Worm (Caenorhabditis elegans) whole organism, young adult: Measurements from ENCODE around the gene Y40C5A.4.
"Not testable (repeated sequence)": the region's sequence is repeated elsewhere in the genome, so short reads cannot be mapped to it uniquely, and the experiment has no call there.

Experiments used
- C17E4.6 ChIP-seq: fragments of 200-800 bp; sonication (Bioruptor generic); IDR thresholded peaks from 2 replicates; pipeline ENCODE4 v1.3.6; 2022; ENCODE audit warnings: missing genetic modification reagents, missing genetic modification characterization, missing compliant biosample characterization
- F10E7.11 ChIP-seq: sonication (generic microtip); optimal IDR thresholded peaks from 2 replicates; lab custom pipeline; 2017; ENCODE audit warnings: mild to moderate bottlenecking, missing genetic modification characterization, moderate library complexity, missing compliant biosample characterization
- F57A8.1 ChIP-seq: fragments of 200-800 bp; sonication (Bioruptor generic); optimal IDR thresholded peaks from 2 replicates; lab custom pipeline; 2018; ENCODE audit warnings: mild to moderate bottlenecking, missing genetic modification characterization, moderate library complexity, missing compliant biosample characterization
- T07F8.4 ChIP-seq: sonication (generic microtip); optimal IDR thresholded peaks from 2 replicates; lab custom pipeline; 2016; ENCODE audit warnings: mild to moderate bottlenecking, missing genetic modification characterization, moderate library complexity, missing compliant biosample characterization
- Y53F4B.3 ChIP-seq: fragments of 200-800 bp; sonication (Bioruptor generic); IDR thresholded peaks from 2 replicates; pipeline ENCODE4 v1.3.6; 2022; ENCODE audit warnings: missing genetic modification reagents, missing genetic modification characterization, missing compliant biosample characterization
- Y53G8AR.9 ChIP-seq: fragments of 200-800 bp; sonication (Bioruptor generic); conservative IDR thresholded peaks from 2 replicates; pipeline ENCODE4 v1.3.6; 2022; ENCODE audit warnings: missing genetic modification reagents, missing genetic modification characterization, missing compliant biosample characterization
- Y56A3A.18 ChIP-seq: fragments of 200-800 bp; sonication (Bioruptor generic); IDR thresholded peaks from 2 replicates; pipeline ENCODE4 v1.3.6; 2022; ENCODE audit warnings: missing genetic modification reagents, missing genetic modification characterization, missing compliant biosample characterization
- Y79H2A.3 ChIP-seq: fragments of 200-800 bp; sonication (Bioruptor generic); conservative IDR thresholded peaks from 2 replicates; pipeline ENCODE4 v1.3.6; 2022; ENCODE audit warnings: missing genetic modification reagents, missing genetic modification characterization, missing compliant biosample characterization
- Y95B8A.8 ChIP-seq: fragments of 200-800 bp; sonication (Bioruptor generic); IDR thresholded peaks from 2 replicates; pipeline ENCODE4 v1.3.6; 2022; ENCODE audit warnings: missing genetic modification reagents, missing genetic modification characterization, missing compliant biosample characterization
- attf-5 ChIP-seq: fragments of 200-800 bp; sonication (Bioruptor generic); optimal IDR thresholded peaks from 2 replicates; lab custom pipeline; 2018; ENCODE audit warnings: mild to moderate bottlenecking, missing genetic modification characterization, missing compliant biosample characterization
- bed-1 ChIP-seq: fragments of 200-800 bp; sonication (Bioruptor generic); IDR thresholded peaks from 2 replicates; pipeline ENCODE4 v1.3.6; 2022; ENCODE audit warnings: missing genetic modification reagents, missing genetic modification characterization, missing compliant biosample characterization
- bed-2 ChIP-seq: fragments of 200-800 bp; sonication (Bioruptor generic); IDR thresholded peaks from 2 replicates; pipeline ENCODE4 v1.3.6; 2022; ENCODE audit warnings: missing genetic modification reagents, missing genetic modification characterization, missing compliant biosample characterization
- cebp-2 ChIP-seq: fragments of 200-800 bp; sonication (Bioruptor generic); IDR thresholded peaks from 2 replicates; pipeline ENCODE4 v1.3.6; 2022; ENCODE audit warnings: missing genetic modification characterization, missing compliant biosample characterization
- ceh-58 ChIP-seq: fragments of 200-800 bp; sonication (Bioruptor generic); IDR thresholded peaks from 2 replicates; pipeline ENCODE4 v1.3.6; 2022; ENCODE audit warnings: missing genetic modification characterization, missing compliant biosample characterization
- chd-7 ChIP-seq: sonication (generic microtip); optimal IDR thresholded peaks from 2 replicates; lab custom pipeline; 2016; ENCODE audit warnings: mild to moderate bottlenecking, missing genetic modification characterization, moderate library complexity, missing compliant biosample characterization
- hlh-12 ChIP-seq: sonication (generic microtip); optimal IDR thresholded peaks from 2 replicates; lab custom pipeline; 2016; ENCODE audit warnings: missing genetic modification characterization, missing compliant biosample characterization
- lin-35 ChIP-seq, 3 experiments: fragments of 150-350 bp in 2 of 3; sonication (generic microtip) in 1 of 3; optimal IDR thresholded peaks; 2 replicates each; lab custom pipeline; 2014 to 2018; ENCODE audit warnings: missing biosample characterization in 3 of 3, missing genetic modification characterization in 3 of 3, missing genetic modification reagents in 3 of 3
- lir-1 ChIP-seq: fragments of 200-800 bp; sonication (Bioruptor generic); conservative IDR thresholded peaks from 2 replicates; pipeline ENCODE4 v1.3.6; 2022; ENCODE audit warnings: missing genetic modification reagents, missing genetic modification characterization, missing compliant biosample characterization
- madf-10 ChIP-seq: sonication (generic microtip); optimal IDR thresholded peaks from 2 replicates; lab custom pipeline; 2016; ENCODE audit warnings: mild to moderate bottlenecking, missing genetic modification characterization, missing compliant biosample characterization
- madf-6 ChIP-seq: fragments of 200-800 bp; sonication (Bioruptor generic); IDR thresholded peaks from 2 replicates; pipeline ENCODE4 v1.3.6; 2022; ENCODE audit warnings: missing genetic modification reagents, missing genetic modification characterization, missing compliant biosample characterization
- nfya-1 ChIP-seq: sonication (generic microtip); optimal IDR thresholded peaks from 2 replicates; lab custom pipeline; 2017; ENCODE audit warnings: antibody characterized with exemption, missing compliant biosample characterization, missing genetic modification characterization, borderline replicate concordance; ENCODE audit not compliant: insufficient read depth
- nfya-2 ChIP-seq: fragments of 200-800 bp; sonication (Bioruptor generic); IDR thresholded peaks from 2 replicates; pipeline ENCODE4 v1.3.6; 2022; ENCODE audit warnings: missing genetic modification reagents, missing genetic modification characterization, missing compliant biosample characterization
- nfyb-1 ChIP-seq: fragments of 200-800 bp; sonication (Bioruptor generic); IDR thresholded peaks from 2 replicates; pipeline ENCODE4 v1.3.6; 2022; ENCODE audit warnings: missing genetic modification reagents, missing genetic modification characterization, missing compliant biosample characterization
- nhr-120 ChIP-seq: fragments of 200-800 bp; sonication (Bioruptor generic); IDR thresholded peaks from 2 replicates; pipeline ENCODE4 v1.3.6; 2022; ENCODE audit warnings: missing genetic modification characterization, missing compliant biosample characterization
- nhr-27 ChIP-seq: fragments of 200-800 bp; sonication (Bioruptor generic); optimal IDR thresholded peaks from 2 replicates; lab custom pipeline; 2018; ENCODE audit warnings: mild to moderate bottlenecking, missing genetic modification characterization, moderate library complexity, missing compliant biosample characterization
- repo-1 ChIP-seq: sonication (generic microtip); optimal IDR thresholded peaks from 2 replicates; lab custom pipeline; 2017; ENCODE audit warnings: mild to moderate bottlenecking, missing genetic modification characterization, missing compliant biosample characterization
- rpc-1 ChIP-seq, 2 experiments: fragments of 150-350 bp in 1 of 2; sonication (generic microtip) in 1 of 2; optimal IDR thresholded peaks; 2 replicates each; lab custom pipeline; 2014 to 2018; ENCODE audit warnings: missing biosample characterization in 1 of 2, missing genetic modification characterization in 1 of 2, missing genetic modification reagents in 1 of 2, missing genotype in 1 of 2
- sea-2 ChIP-seq: fragments of 200-800 bp; sonication (Bioruptor generic); IDR thresholded peaks from 2 replicates; pipeline ENCODE4 v1.3.6; 2022; ENCODE audit warnings: missing genetic modification characterization, missing compliant biosample characterization
- snpc-1.3 ChIP-seq: sonication (generic microtip); optimal IDR thresholded peaks from 2 replicates; lab custom pipeline; 2017; ENCODE audit warnings: missing genetic modification characterization, mild to moderate bottlenecking, missing compliant biosample characterization, antibody characterized with exemption, moderate library complexity, missing genotype, missing genetic modification reagents; ENCODE audit not compliant: insufficient read depth
- snpc-3.4 ChIP-seq: sonication (generic microtip); optimal IDR thresholded peaks from 2 replicates; lab custom pipeline; 2017; ENCODE audit warnings: missing genetic modification characterization, mild to moderate bottlenecking, missing compliant biosample characterization, antibody characterized with exemption, moderate library complexity, missing genotype, missing genetic modification reagents
- tbp1 ChIP-seq: fragments of 200-800 bp; sonication (Bioruptor generic); optimal IDR thresholded peaks from 2 replicates; lab custom pipeline; 2018; ENCODE audit warnings: mild to moderate bottlenecking, missing genetic modification characterization, missing compliant biosample characterization
- tbx-9 ChIP-seq: sonication (generic microtip); optimal IDR thresholded peaks from 2 replicates; lab custom pipeline; 2016; ENCODE audit warnings: borderline replicate concordance, missing genetic modification characterization, inconsistent platforms, missing compliant biosample characterization
- xnd-1 ChIP-seq: sonication (generic microtip); optimal IDR thresholded peaks from 2 replicates; lab custom pipeline; 2016; ENCODE audit warnings: missing genotype, missing genetic modification reagents, missing genetic modification characterization, missing compliant biosample characterization
- zfh-2 ChIP-seq: fragments of 200-800 bp; sonication (Bioruptor generic); conservative IDR thresholded peaks from 2 replicates; pipeline ENCODE4 v1.3.6; 2022; ENCODE audit warnings: missing genetic modification reagents, missing genetic modification characterization, missing compliant biosample characterization
- ztf-18 ChIP-seq: sonication (generic microtip); optimal IDR thresholded peaks from 2 replicates; lab custom pipeline; 2016; ENCODE audit warnings: missing genotype, mild to moderate bottlenecking, missing genetic modification characterization, missing compliant biosample characterization
- ztf-26 ChIP-seq: sonication (generic microtip); optimal IDR thresholded peaks from 2 replicates; lab custom pipeline; 2017; ENCODE audit warnings: missing genetic modification characterization, missing compliant biosample characterization
- ztf-3 ChIP-seq: fragments of 200-800 bp; sonication (Bioruptor generic); optimal IDR thresholded peaks from 2 replicates; lab custom pipeline; 2018; ENCODE audit warnings: mild to moderate bottlenecking, missing genetic modification characterization, missing compliant biosample characterization

Y40C5A.4 gene

DNA sequence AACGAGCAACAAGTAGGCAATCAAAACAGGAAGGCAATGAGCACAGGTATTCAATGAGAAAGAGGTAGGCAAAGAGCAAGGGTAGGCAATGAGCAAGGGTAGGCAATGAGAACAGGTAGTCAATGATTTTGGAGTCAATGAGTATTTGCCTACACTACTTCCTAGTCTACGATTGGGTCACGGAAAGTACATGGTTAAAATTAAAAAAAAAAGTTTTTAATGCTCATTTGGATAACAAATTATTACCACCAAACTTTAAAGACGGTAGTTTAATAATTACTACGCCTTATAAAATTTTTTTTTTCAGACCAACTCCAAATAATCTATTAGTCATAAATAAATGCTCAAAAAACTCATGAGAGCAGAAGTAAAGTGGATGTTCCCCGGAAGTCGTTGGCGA, 16.8 kb upstream of the Y40C5A.4 start, which contains the start of gene ptp-8:
ptp-8 (plus strand) TSS at position 301 of the 400 bp plus-strand sequence.
- TF ChIP-seq nfya-2 (GFP tag; lab: Robert Waterston, UW): no peak
- TF ChIP-seq attf-5 (GFP tag; lab: Kevin White, UChicago): no peak
- no peak for TF ChIP-seq ztf-26 (tag; lab: Kevin White, UChicago)
- no peak for TF ChIP-seq tbx-9 (tag; lab: Kevin White, UChicago)
- no peak for TF ChIP-seq C17E4.6 (GFP tag; lab: Robert Waterston, UW)
- TF ChIP-seq Y95B8A.8: no peak
- TF ChIP-seq snpc-1.3 (tag; lab: Kevin White, UChicago): no peak
- no peak for TF ChIP-seq sea-2 (GFP tag; lab: Robert Waterston, UW)
- TF ChIP-seq nhr-120 (GFP tag; lab: Robert Waterston, UW): no peak
- TF ChIP-seq repo-1 (tag; lab: Kevin White, UChicago): no peak
- no peak for TF ChIP-seq ceh-58 (GFP tag; lab: Robert Waterston, UW)
- no peak for TF ChIP-seq Y53F4B.3 (GFP tag; lab: Robert Waterston, UW)
- TF ChIP-seq lin-35 (GFP tag; optimal IDR thresholded peaks at IDR 0.05; lab: Kevin White, UChicago): no peak
- TF ChIP-seq rpc-1 (optimal IDR thresholded peaks at IDR 0.05; lab: Kevin White, UChicago): no peak
- TF ChIP-seq rpc-1 (tag; optimal IDR thresholded peaks at IDR 0.05; lab: Kevin White, UChicago): no peak
- no peak for TF ChIP-seq madf-10 (tag; lab: Kevin White, UChicago)
- no peak for TF ChIP-seq hlh-12 (tag; lab: Kevin White, UChicago)

ce11 chrIV:7376511-7376910, 11.6 kb upstream of the Y40C5A.4 start, which contains the start of gene T12B3.2:
Gene T12B3.2 (plus strand): TSS chrIV:7376811.
- TF ChIP-seq lir-1 (no peak), chd-7 (no peak), F10E7.11 (tag; lab: Kevin White, UChicago) (no peak), cebp-2 (no peak), bed-2 (GFP tag; lab: Robert Waterston, UW) (no peak), sea-2 (GFP tag; lab: Robert Waterston, UW) (no peak), snpc-3.4 (no peak), xnd-1 (tag; lab: Kevin White, UChicago) (no peak), madf-10 (tag; lab: Kevin White, UChicago) (no peak), hlh-12 (tag; lab: Kevin White, UChicago) (no peak), Y53G8AR.9 (no peak), lin-35 (GFP tag; optimal IDR thresholded peaks at IDR 0.05; lab: Kevin White, UChicago) (no peak), nfya-1 (tag; lab: Kevin White, UChicago) (no peak), rpc-1 (optimal IDR thresholded peaks at IDR 0.05; lab: Kevin White, UChicago) (no peak), rpc-1 (tag; optimal IDR thresholded peaks at IDR 0.05; lab: Kevin White, UChicago) (no peak), ztf-3 (no peak), ztf-18 (no peak), nhr-27 (tag; lab: Kevin White, UChicago) (no peak)

- TF ChIP-seq madf-6 (GFP tag; lab: Robert Waterston, UW); F57A8.1 (GFP tag; lab: Kevin White, UChicago); Y79H2A.3: not testable (repeated sequence)
Measured at ce11 chrIV:7374847-7375246, 9.9 kb upstream of the Y40C5A.4 start, which contains the start of gene T12B3.3. Gene T12B3.3 (plus strand): TSS chrIV:7375147.

ce11 chrIV:7346751-7347150, 18.2 kb downstream of the Y40C5A.4 start, which contains the start of gene daf-42:
Gene daf-42 (minus strand): TSS chrIV:7346851.
- TF ChIP-seq Y56A3A.18 (GFP tag; lab: Robert Waterston, UW): no peak
- TF ChIP-seq zfh-2 (GFP tag; lab: Robert Waterston, UW): no peak
- no peak for TF ChIP-seq T07F8.4 (tag; lab: Kevin White, UChicago)
- TF ChIP-seq nfyb-1 (GFP tag; lab: Robert Waterston, UW): no peak
- no peak for TF ChIP-seq tbp1 (GFP tag; lab: Kevin White, UChicago)
- TF ChIP-seq bed-1: no peak
- no peak for TF ChIP-seq Y53F4B.3 (GFP tag; lab: Robert Waterston, UW)
- TF ChIP-seq, all 124 proteins: peak for 0
